Fruit fly (Drosophila melanogaster): ENCODE data around the gene CG7402.

CG7402 gene

dm6 chr3L:17922182-17923102 lies 34.9 kb downstream of the CG7402 start:
- TF ChIP-seq Smox (GFP tag; optimal IDR thresholded peaks at IDR 0.05) (no peak), vri (GFP tag; optimal IDR thresholded peaks at IDR 0.05) (peak; percentile 83), svp (GFP tag) (peak; percentile 69), CG6808 (GFP tag; optimal IDR thresholded peaks at IDR 0.05) (peak; percentile 23), CG9139 (GFP tag; optimal IDR thresholded peaks at IDR 0.05) (peak; percentile 4), CG11294 (GFP tag; IDR thresholded peaks at IDR 0.05) (no peak), CG8119 (GFP tag; IDR thresholded peaks at IDR 0.05) (no peak), fkh (GFP tag; optimal IDR thresholded peaks at IDR 0.05) (peak; percentile 53), CG3919 (GFP tag; optimal IDR thresholded peaks at IDR 0.05) (no peak)

DNA sequence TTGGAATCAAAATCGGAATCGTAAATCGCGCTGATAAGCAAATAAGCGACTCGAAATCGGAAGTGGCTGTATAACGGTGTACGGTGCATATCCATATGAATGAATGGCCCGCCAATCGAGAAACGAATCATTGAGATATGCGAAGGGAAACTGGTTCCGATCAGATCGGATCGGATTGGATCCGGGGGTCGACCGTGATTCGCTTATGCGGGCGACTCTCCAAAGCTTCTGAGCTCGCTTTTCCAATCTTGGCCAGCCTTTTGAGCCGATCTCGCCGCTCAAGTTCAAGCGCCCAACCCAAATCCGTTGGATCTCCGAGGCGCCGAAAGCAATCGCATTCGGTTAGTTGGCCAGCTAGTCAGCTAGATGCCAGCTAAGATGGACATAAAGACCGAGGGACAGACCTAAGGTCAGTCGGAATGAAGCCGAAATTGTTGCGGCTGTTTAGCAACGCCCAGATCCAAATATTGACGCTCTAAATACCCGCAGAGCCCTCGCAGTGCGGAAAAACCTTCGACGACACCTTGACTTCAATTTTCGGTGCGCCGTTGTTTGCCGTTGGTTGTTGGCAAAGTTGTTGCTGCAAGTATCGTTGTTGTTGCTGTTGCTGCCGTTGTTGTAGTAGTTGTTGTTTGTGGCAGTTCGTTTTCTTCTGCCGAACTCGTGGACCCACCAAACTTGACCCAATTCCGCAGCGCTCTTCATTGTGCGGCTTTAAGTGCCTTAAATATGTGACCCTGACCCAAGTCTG lies 36.7 kb downstream of the CG7402 start:
- no peak for TF ChIP-seq Ets21C (GFP tag; optimal IDR thresholded peaks at IDR 0.05)
- TF ChIP-seq Eip78C (GFP tag) = peak; percentile 8
- peak; percentile 4 for TF ChIP-seq fkh (GFP tag; optimal IDR thresholded peaks at IDR 0.05)
- no peak for TF ChIP-seq CG6808 (GFP tag; optimal IDR thresholded peaks at IDR 0.05)
- TF ChIP-seq svp (GFP tag) = peak; percentile 55

DNA sequence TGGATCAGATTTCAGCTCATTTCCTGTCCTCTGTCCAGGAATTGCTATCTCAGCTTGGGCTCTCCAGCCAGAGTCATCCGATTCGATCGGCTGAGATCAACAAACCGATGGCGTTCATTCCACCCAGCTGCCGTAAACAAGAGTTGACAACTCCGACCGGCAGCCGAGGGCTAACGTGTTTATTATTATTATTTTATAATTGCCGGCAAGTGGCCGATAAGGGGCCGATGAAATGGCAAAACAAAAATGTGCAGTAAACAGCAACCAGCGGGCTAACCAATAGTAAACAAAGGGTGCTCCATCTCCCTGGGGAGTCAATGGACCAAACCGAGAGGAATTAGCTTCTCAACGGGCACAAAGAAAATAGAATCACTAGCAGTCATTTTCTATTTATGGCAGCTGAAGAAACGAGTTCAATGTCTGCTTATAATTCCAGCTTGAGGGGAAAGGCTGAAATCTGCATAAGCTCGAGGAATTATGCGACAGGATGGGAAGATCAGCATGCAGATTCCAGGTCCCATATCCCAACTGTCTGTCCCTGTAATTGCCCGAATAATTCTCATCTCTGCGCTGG lies 37.8 kb downstream of the CG7402 start:
- TF ChIP-seq CG16779 (tag; optimal IDR thresholded peaks at IDR 0.05) = no peak
- TF ChIP-seq achi (GFP tag; optimal IDR thresholded peaks at IDR 0.05) = no peak
- TF ChIP-seq Eip93F (GFP tag; optimal IDR thresholded peaks at IDR 0.05) = peak; percentile 11
- no peak for TF ChIP-seq CG32006 (GFP tag; optimal IDR thresholded peaks at IDR 0.05)
- TF ChIP-seq Eip78C (GFP tag) = peak; percentile 58
- TF ChIP-seq CG10631 (GFP tag; optimal IDR thresholded peaks at IDR 0.05) = no peak
- no peak for TF ChIP-seq CG15336 (GFP tag; IDR thresholded peaks at IDR 0.05)
- peak; percentile 80 for TF ChIP-seq svp (GFP tag)
- no peak for TF ChIP-seq Sox102F (GFP tag; optimal IDR thresholded peaks at IDR 0.05)
- TF ChIP-seq CG34406 (GFP tag; optimal IDR thresholded peaks at IDR 0.05) = no peak
- TF ChIP-seq CG6808 (GFP tag; optimal IDR thresholded peaks at IDR 0.05) = peak; percentile 27
- no peak for TF ChIP-seq Blimp-1 (GFP tag; optimal IDR thresholded peaks at IDR 0.05)
- no peak for TF ChIP-seq pdm3 (GFP tag; optimal IDR thresholded peaks at IDR 0.05)
- TF ChIP-seq Ets96B (tag; optimal IDR thresholded peaks at IDR 0.05) = no peak
- TF ChIP-seq CG6276 (GFP tag; optimal IDR thresholded peaks at IDR 0.05) = no peak
- TF ChIP-seq CG9139 (GFP tag; optimal IDR thresholded peaks at IDR 0.05) = no peak
- TF ChIP-seq Met (GFP tag; optimal IDR thresholded peaks at IDR 0.05) = peak; percentile 2
- peak; percentile 4 for TF ChIP-seq CG31627 (GFP tag; optimal IDR thresholded peaks at IDR 0.05)
- TF ChIP-seq Lpt (GFP tag; optimal IDR thresholded peaks at IDR 0.05) = no peak
- TF ChIP-seq ss (GFP tag; optimal IDR thresholded peaks at IDR 0.05) = peak in 1 of 2 experiments; percentile 21
- no peak for TF ChIP-seq Ets21C (GFP tag; optimal IDR thresholded peaks at IDR 0.05)
- TF ChIP-seq Hr4 (GFP tag; optimal IDR thresholded peaks at IDR 0.05) = no peak
- TF ChIP-seq CG10669 (GFP tag; optimal IDR thresholded peaks at IDR 0.05) = peak; percentile 23
- TF ChIP-seq fd85E (GFP tag; optimal IDR thresholded peaks at IDR 0.05) = no peak
- no peak for TF ChIP-seq CG7368 (GFP tag; optimal IDR thresholded peaks at IDR 0.05)
- no peak for TF ChIP-seq lz (GFP tag; optimal IDR thresholded peaks at IDR 0.05)
- TF ChIP-seq esn (GFP tag; optimal IDR thresholded peaks at IDR 0.05) = no peak
- 0 out of 3 replicates have a peak, but pooled peaks have one; percentile 32 for TF ChIP-seq CG8119 (GFP tag; IDR thresholded peaks at IDR 0.05)
- TF ChIP-seq vri (GFP tag; optimal IDR thresholded peaks at IDR 0.05) = peak; percentile 76
- TF ChIP-seq fd59A (GFP tag; optimal IDR thresholded peaks at IDR 0.05) = no peak
- no peak for TF ChIP-seq CG11294 (GFP tag; IDR thresholded peaks at IDR 0.05)
- TF ChIP-seq Sox14 (GFP tag; optimal IDR thresholded peaks at IDR 0.05) = peak; percentile 6
- TF ChIP-seq CG6163 (GFP tag; IDR thresholded peaks at IDR 0.05) = 0 out of 3 replicates have a peak, but pooled peaks have one; percentile 10
